Worm (Caenorhabditis elegans): ENCODE data around the gene C27B7.5.

Gene C27B7.5

DNA sequence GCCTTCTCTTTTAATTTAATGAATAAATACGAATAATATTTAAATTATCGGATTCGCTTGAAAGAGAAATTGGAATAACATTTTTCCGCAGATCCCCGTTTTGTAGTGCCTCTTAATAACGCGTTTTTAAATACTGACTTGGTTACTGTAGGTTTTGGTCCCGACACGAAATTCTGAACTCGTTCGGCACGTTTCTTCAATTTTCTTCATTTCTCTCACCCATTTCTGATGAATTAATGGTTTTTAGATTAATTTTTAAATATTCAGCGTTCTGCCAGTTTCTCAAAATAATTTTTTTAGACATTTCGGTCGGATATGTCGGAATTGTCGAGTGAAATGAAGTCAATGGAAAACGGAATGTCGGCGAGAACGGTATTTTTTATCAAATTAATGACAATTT is at the start of gene C27B7.5:
Gene C27B7.5 (plus strand): TSS at position 301 of the 400 bp plus-strand sequence.
- no peak for TF ChIP-seq W03F9.2 (tag; optimal IDR thresholded peaks at IDR 0.05)
- no peak for TF ChIP-seq him-1 (tag; optimal IDR thresholded peaks at IDR 0.05)
- no peak for TF ChIP-seq dao-5 (tag; optimal IDR thresholded peaks at IDR 0.05)

DNA sequence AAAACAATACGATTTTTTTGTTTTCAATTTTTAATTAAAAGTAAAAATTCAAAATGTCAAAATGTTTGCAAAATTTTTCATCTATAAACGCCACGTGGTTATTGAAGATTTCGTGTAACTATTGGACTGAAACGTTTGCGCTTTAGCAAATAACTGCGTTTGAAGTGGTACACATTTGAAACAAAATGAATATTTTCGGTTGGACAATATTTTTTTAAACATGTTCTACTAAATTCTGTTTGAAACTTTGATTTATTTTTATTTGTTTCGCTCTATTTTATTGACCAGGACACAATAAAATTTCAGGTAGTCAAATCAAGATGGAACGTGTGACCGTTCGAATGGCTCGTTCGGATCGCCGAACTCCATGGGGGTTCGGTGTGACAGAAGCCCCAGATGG is 49.3 kb upstream of the C27B7.5 start, which contains the start of gene alp-1:
Gene alp-1 (plus strand): TSS at position 301 of the 400 bp plus-strand sequence.
- no peak for TF ChIP-seq him-1 (tag; optimal IDR thresholded peaks at IDR 0.05)
- no peak for TF ChIP-seq W03F9.2 (tag; optimal IDR thresholded peaks at IDR 0.05)
- no peak for TF ChIP-seq dao-5 (tag; optimal IDR thresholded peaks at IDR 0.05)

DNA sequence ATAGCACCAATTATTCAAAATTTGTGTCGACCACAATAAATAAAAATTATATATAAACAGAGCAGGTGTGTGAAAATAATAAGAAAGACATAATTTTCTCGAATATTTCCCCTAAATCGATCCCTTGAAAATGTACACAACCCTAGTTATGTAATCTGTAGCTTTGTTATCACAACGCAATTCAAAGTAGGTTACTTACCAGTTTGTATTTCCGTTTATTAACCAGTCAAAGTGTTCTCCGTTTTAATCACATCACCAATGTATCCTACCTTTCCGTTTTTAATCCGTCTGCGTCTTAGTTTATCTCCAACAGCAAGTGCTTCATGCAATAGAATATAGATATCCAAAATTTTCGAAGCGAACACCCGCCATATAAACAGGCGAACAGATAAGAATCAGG is 48.1 kb upstream of the C27B7.5 start:
- TF ChIP-seq him-1 (tag; optimal IDR thresholded peaks at IDR 0.05) (no peak), dao-5 (tag; optimal IDR thresholded peaks at IDR 0.05) (no peak), W03F9.2 (tag; optimal IDR thresholded peaks at IDR 0.05) (no peak)

DNA sequence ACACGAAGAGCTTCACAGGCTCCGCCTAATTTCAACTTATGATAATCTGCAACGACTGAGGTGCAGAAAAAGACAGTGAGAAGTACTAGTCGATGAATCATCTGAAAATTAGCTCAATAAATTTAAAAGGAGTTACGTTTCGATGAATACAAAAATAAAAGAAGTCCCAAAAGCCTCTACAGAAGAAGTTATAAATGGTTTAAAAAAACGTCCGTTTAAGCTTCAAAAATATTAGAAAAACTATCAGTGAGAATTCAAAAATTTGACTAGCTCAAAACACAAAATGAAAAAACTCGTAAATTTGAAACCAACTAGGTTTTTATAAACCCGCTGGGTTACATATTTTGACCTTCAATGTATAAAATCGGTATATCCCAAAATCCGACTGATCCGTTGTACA is 45.5 kb upstream of the C27B7.5 start, which contains the start of gene T11B7.5:
Gene T11B7.5 (minus strand): TSS at position 101 of the 400 bp plus-strand sequence.
- no peak for TF ChIP-seq him-1 (tag; optimal IDR thresholded peaks at IDR 0.05)
- no peak for TF ChIP-seq dao-5 (tag; optimal IDR thresholded peaks at IDR 0.05)
- no peak for TF ChIP-seq W03F9.2 (tag; optimal IDR thresholded peaks at IDR 0.05)

DNA sequence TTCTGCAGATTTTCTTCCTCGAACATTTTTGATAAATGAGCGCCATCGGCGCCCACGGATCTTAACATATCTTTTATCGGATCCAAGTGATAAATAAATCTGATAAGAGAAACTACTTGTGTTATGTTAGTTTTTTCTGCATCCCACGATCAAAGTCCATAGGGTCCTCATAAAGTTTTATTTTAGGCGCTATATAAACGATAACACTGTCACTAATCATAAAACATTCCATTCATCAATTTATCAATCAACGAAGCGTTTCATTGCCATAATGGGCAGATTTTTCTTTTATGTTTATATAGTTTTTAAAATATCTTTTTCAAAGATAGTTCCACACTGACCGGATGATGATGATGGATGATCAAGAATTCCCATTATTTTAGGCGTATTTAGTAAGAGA is 36.8 kb upstream of the C27B7.5 start:
- TF ChIP-seq dao-5 (tag; optimal IDR thresholded peaks at IDR 0.05) (no peak), him-1 (tag; optimal IDR thresholded peaks at IDR 0.05) (no peak), W03F9.2 (tag; optimal IDR thresholded peaks at IDR 0.05) (no peak)

DNA sequence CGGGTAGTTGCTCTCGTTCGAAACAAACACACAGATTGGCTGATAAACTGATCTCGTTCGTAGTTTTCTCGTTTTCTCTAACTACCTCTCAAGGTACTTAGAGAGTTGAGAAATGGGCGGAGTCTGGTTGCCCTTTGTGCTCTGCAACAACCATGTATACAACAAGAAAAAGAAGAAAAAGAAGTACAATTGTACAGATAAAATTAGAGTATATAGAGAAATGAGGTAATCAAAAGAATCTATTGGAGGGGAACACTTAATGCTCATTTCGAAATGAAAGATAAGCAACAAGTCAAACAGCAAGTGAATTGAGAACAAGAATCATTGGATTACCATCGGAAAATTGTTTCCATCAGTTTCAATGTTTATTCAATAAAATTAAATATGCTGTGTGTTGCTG is 36.1 kb upstream of the C27B7.5 start, which contains the start of gene C09G9.1:
Gene C09G9.1 (minus strand): TSS at position 143 of the 400 bp plus-strand sequence.
- TF ChIP-seq him-1 (tag; optimal IDR thresholded peaks at IDR 0.05), result no peak
- TF ChIP-seq W03F9.2 (tag; optimal IDR thresholded peaks at IDR 0.05), result no peak
- no peak for TF ChIP-seq dao-5 (tag; optimal IDR thresholded peaks at IDR 0.05)

DNA sequence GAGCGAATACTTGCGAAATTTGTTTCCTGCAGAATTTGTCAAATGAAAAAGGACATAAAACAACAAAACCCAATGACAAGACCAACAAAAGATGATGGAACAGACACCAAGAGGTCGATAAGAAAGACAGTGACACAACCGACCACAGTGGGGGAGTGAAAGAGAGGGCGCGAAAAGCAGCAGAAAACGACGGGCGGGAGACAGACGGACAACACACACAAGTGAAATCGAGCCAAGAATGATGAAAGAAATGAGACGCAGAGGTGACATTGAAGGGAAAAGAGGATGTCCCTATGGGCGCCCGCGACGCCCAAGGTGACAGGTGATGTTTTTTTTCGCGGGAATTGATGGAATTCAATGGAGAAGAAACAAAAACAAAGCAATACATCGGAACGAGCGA is 35.4 kb upstream of the C27B7.5 start:
- TF ChIP-seq him-1 (tag; optimal IDR thresholded peaks at IDR 0.05) (no peak), W03F9.2 (tag; optimal IDR thresholded peaks at IDR 0.05) (peak; percentile 74), dao-5 (tag; optimal IDR thresholded peaks at IDR 0.05) (no peak)

DNA sequence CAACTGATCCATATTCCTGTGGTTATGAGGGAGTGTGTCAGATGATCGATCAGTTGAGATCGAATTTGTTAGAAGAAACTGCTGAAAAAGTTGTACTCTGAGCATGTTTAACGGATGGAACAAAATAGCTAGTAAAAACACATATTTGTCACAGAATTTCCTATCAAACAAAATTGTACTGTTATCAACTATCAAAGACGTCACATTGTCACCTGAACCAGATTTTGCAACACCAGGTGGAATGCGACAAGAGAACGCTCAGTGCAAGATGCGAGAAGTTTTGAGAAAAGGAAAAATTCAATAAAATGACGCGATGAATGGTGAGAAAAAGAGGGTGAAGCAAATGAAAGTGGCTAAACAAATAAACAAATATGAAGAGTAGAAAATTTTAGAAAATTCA is 33.9 kb upstream of the C27B7.5 start:
- TF ChIP-seq him-1 (tag; optimal IDR thresholded peaks at IDR 0.05) (no peak), W03F9.2 (tag; optimal IDR thresholded peaks at IDR 0.05) (no peak), dao-5 (tag; optimal IDR thresholded peaks at IDR 0.05) (no peak)

DNA sequence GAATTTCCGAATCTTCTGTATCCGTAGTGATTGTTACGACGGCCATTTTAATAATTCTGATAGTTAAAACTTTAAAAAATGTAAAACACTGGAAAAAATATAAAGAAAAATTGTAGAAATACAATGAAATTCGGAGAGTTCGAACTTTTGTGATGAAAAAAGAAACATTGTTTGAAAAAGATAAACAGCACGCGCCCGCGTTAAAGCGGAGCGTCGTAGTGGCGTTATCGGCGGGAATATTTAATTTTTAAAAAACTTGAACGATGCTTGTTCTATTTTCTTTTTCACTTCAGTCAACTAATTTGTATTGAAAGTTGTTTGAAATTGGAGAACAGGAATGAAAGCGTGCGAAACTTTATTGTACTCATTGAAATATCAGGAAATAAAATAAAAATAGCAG is 31.8 kb upstream of the C27B7.5 start, which contains the start of gene npp-23:
Gene npp-23 (minus strand): TSS at position 56 of the 400 bp plus-strand sequence.
- no peak for TF ChIP-seq W03F9.2 (tag; optimal IDR thresholded peaks at IDR 0.05)
- no peak for TF ChIP-seq him-1 (tag; optimal IDR thresholded peaks at IDR 0.05)
- no peak for TF ChIP-seq dao-5 (tag; optimal IDR thresholded peaks at IDR 0.05)

DNA sequence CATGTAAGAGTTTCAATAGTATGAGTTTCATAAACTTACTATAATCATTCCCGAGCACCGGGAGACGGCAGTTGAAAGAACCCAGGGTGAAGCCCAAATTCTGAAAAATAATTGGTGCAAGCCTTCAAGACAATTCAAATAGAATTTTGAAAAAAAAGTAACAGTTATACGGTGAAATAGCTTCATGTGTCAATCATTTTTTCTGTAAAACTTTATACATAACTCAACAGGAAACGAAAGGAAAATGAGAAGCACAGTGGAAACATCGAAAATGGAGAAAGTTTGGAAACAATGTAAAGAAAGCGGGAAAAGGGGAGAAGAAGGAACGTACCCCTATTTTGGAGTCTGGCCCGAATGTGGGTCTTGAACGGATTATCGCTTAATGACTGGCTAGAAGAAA is 28.5 kb upstream of the C27B7.5 start, which contains the start of gene C09G9.3:
Gene C09G9.3 (minus strand): TSS at position 101 of the 400 bp plus-strand sequence.
- TF ChIP-seq dao-5 (tag; optimal IDR thresholded peaks at IDR 0.05) (no peak), W03F9.2 (tag; optimal IDR thresholded peaks at IDR 0.05) (no peak), him-1 (tag; optimal IDR thresholded peaks at IDR 0.05) (no peak)

DNA sequence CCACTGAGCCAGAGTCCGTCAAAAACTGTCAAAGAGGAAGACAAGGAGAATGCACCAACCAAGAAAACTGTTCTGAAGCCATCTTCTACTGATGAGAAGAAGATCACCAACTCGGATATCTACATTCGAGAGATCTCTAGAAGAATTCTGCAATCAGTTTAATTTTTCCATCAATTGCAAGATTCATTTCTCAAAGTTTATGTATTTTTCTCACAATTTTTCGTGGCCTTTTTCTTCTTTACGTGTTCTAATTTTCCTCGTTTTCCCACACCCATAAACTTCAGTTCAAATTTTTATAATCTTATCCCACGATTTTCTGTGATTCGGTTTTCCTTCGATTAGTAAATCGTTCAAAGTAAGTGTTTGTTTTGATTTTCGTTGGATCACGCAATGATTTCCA is 27.6 kb upstream of the C27B7.5 start, which contains the start of gene hdl-2:
Gene hdl-2 (plus strand): TSS at position 301 of the 400 bp plus-strand sequence.
- TF ChIP-seq W03F9.2 (tag; optimal IDR thresholded peaks at IDR 0.05), result no peak
- TF ChIP-seq him-1 (tag; optimal IDR thresholded peaks at IDR 0.05), result no peak
- TF ChIP-seq dao-5 (tag; optimal IDR thresholded peaks at IDR 0.05), result no peak

DNA sequence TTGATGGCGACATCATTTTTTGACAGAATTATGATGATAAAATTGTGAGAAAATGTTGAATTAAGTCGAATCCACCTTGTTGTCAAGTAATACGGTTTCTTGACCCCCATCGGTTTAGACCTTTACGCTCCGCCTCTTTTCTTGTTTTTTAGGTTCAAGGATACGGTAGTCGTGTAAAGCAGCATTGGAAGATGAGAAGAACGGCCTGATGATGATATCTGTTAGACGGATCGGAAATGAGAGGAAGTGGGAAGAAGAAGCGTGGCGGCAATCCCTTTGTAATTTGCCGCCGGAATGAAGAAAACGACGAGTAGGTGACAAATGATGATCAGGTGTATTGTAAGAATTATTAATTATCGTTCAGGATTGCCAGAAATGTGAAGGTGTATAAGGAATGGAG is 21.6 kb upstream of the C27B7.5 start, which contains the start of gene npax-4:
Gene npax-4 (minus strand): TSS at position 101 of the 400 bp plus-strand sequence.
- TF ChIP-seq him-1 (tag; optimal IDR thresholded peaks at IDR 0.05), result no peak

DNA sequence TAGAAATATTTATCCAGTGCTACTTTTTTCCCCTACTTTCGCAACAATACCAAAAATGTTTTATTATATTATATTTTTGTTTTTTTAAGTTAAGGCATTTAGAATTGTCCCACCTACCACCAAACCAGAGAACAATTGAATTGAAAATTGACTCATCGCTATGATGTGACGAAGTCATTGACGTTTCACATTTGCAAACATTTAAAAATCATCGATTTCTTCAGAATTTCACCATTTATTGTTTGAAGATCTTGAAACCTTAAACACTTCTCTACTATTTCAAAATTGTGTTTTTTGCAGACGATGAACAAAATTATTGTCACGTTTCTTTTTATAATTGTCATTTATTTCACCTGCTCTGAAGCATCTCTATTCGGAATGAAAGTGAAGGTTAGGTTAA is 20.3 kb upstream of the C27B7.5 start, which contains the start of gene C09G9.8:
Gene C09G9.8 (plus strand): TSS at position 301 of the 400 bp plus-strand sequence.
- TF ChIP-seq W03F9.2 (tag; optimal IDR thresholded peaks at IDR 0.05) (no peak), dao-5 (tag; optimal IDR thresholded peaks at IDR 0.05) (no peak), him-1 (tag; optimal IDR thresholded peaks at IDR 0.05) (no peak)

DNA sequence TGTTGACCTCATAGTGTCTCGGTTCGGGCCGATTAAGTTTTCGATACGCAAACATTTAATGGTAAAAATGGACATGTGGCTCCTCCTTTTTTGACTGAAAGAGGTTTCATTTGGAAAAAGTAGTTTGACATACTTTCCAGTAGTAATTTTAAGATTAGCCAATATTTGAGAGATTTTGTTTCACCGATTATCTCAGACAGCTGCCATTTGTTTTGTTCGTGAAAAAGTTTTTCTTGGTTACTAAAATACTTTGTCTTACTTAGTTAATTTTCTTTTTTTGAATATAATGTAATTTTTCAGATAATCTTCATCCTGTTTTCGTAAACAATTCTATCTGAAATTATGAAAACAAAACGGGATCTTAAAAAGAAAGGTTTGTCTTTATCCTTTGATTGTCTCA is 15.2 kb upstream of the C27B7.5 start, which contains the start of gene C09G9.5:
Gene C09G9.5 (plus strand): TSS at position 301 of the 400 bp plus-strand sequence.
- TF ChIP-seq W03F9.2 (tag; optimal IDR thresholded peaks at IDR 0.05), result no peak
- no peak for TF ChIP-seq him-1 (tag; optimal IDR thresholded peaks at IDR 0.05)
- TF ChIP-seq dao-5 (tag; optimal IDR thresholded peaks at IDR 0.05), result no peak

DNA sequence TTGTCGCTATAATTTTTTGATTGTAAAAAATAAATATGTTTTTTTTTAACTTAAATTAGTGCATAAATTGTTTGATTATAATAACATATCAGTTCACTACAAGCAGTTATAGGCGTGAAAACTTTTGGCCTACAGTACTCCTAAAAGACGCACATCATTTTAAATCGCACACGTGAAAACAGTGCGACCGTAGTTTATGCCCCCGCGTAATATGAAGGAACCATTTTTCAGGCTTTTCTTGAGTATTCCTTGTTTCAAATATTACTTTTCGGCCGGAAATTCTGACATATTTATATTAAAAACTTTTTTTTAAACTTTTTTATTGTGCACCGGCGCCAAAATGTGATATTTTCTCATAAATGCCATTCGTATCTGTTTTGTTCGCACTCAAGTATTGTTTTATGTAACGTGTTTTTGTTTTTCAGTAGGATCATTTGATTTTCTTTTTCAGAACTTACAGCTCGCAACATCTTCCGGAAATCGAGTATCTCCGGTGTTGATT is 12.9 kb upstream of the C27B7.5 start, which contains the start of gene oma-1:
Gene oma-1 (plus strand): TSS at position 452 of the 502 bp plus-strand sequence.
- TF ChIP-seq him-1 (tag; optimal IDR thresholded peaks at IDR 0.05) (no peak), dao-5 (tag; optimal IDR thresholded peaks at IDR 0.05) (no peak), W03F9.2 (tag; optimal IDR thresholded peaks at IDR 0.05) (peak; percentile 26)

All from whole organism, L4/young adult.